Fruit fly (Drosophila melanogaster) whole organism, pupa: ENCODE measurements around the gene Muc68E.

Source experiments
- CG10348 ChIP-seq: fragments of 200-800 bp; sonication (Bioruptor generic); IDR thresholded peaks from 2 replicates; pipeline ENCODE4 v1.3.6; 2022; ENCODE audit warnings: missing biosample characterization, missing genetic modification characterization
- CG12605 ChIP-seq: fragments of 200-800 bp; sonication (Bioruptor generic); IDR thresholded peaks from 2 replicates; pipeline ENCODE4 v1.3.6; 2022; ENCODE audit warnings: missing biosample characterization, missing genetic modification characterization
- CG14655 ChIP-seq: fragments of 200-800 bp; sonication (Bioruptor generic); optimal IDR thresholded peaks from 3 replicates; lab custom pipeline; 2017; ENCODE audit warnings: mild to moderate bottlenecking, missing biosample characterization, missing genetic modification reagents, missing genetic modification characterization
- CG17806 ChIP-seq: fragments of 200-800 bp; sonication (Bioruptor generic); optimal IDR thresholded peaks from 2 replicates; lab custom pipeline; 2018; ENCODE audit warnings: missing biosample characterization, mild to moderate bottlenecking, missing genetic modification characterization, moderate library complexity
- CG8159 ChIP-seq: fragments of 200-800 bp; sonication (Bioruptor generic); optimal IDR thresholded peaks from 3 replicates; lab custom pipeline; 2018; ENCODE audit warnings: missing biosample characterization, mild to moderate bottlenecking, missing genetic modification characterization, moderate library complexity
- CG8301 ChIP-seq: fragments of 200-800 bp; sonication (Bioruptor generic); optimal IDR thresholded peaks from 2 replicates; lab custom pipeline; 2018; ENCODE audit warnings: missing biosample characterization, mild to moderate bottlenecking, missing genetic modification characterization
- CG9948 ChIP-seq: fragments of 200-800 bp; sonication (Bioruptor generic); optimal IDR thresholded peaks from 2 replicates; lab custom pipeline; 2018; ENCODE audit warnings: missing biosample characterization, mild to moderate bottlenecking, missing genetic modification characterization, moderate library complexity
- EcR ChIP-seq: fragments of 200-800 bp; sonication (Bioruptor generic); optimal IDR thresholded peaks from 3 replicates; lab custom pipeline; 2019; ENCODE audit warnings: missing biosample characterization, missing genetic modification characterization, mild to moderate bottlenecking, moderate library complexity, missing genetic modification reagents
- Pif1A ChIP-seq: fragments of 200-800 bp; sonication (Bioruptor generic); optimal IDR thresholded peaks from 3 replicates; lab custom pipeline; 2016; ENCODE audit warnings: missing biosample characterization, missing genetic modification characterization
- Snoo ChIP-seq: fragments of 200-800 bp; sonication (Bioruptor generic); optimal IDR thresholded peaks from 3 replicates; lab custom pipeline; 2017; ENCODE audit warnings: missing biosample characterization, mild to moderate bottlenecking, missing genetic modification characterization, inconsistent platforms
- fd96Ca ChIP-seq: fragments of 200-800 bp; sonication (Bioruptor generic); IDR thresholded peaks from 3 replicates; pipeline ENCODE4 v1.3.6; 2022; ENCODE audit warnings: missing biosample characterization, missing genetic modification characterization

- TF ChIP-seq Snoo (tag; lab: Kevin White, UChicago) (no peak), Pif1A (GFP tag; lab: Kevin White, UChicago) (no peak), EcR (GFP tag; lab: Kevin White, UChicago) (no peak), CG8301 (tag; lab: Kevin White, UChicago) (no peak), fd96Ca (GFP tag; lab: Robert Waterston, UW) (no peak), CG9948 (tag; lab: Kevin White, UChicago) (no peak), CG17806 (tag; lab: Kevin White, UChicago) (no peak), CG12605 (GFP tag; lab: Robert Waterston, UW) (no peak), CG8159 (tag; lab: Kevin White, UChicago) (no peak), CG14655 (GFP tag; lab: Kevin White, UChicago) (no peak), CG10348 (no peak)
Observed at dm6 chr3L:11949539-11949938, 23.2 kb downstream of the Muc68E start, which contains the start of gene CG17826.
